Worm (Caenorhabditis elegans): ENCODE data around the gene C04H5.1.

DNA sequence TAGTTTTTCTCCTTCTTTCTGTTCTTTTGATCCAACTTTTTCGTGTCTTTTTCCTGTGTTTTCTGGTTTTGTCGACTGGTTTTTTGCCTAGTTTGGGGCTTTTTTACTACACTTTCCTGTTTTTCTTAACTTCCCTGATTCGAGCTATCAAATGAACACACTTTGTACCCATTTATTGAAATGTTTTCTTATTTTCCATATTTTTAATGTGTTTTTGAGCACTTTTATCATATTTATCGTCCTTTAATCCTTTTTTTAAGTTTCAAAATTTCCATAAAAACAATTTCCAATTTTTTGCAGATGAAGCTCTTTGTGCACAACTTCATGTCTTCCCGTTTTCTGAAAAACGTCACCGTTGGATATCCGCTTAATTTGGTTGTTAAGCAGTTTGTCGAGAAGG, at the start of gene C04H5.1:
- no peak for TF ChIP-seq ceh-28 (tag; optimal IDR thresholded peaks at IDR 0.05)
- no peak for TF ChIP-seq eor-1 (tag; optimal IDR thresholded peaks at IDR 0.05)
- TF ChIP-seq zag-1 (tag; optimal IDR thresholded peaks at IDR 0.05), result no peak
- no peak for TF ChIP-seq unc-39 (tag; optimal IDR thresholded peaks at IDR 0.05)
- TF ChIP-seq nhr-77 (tag; optimal IDR thresholded peaks at IDR 0.05), result no peak
- TF ChIP-seq unc-62 (GFP tag; optimal IDR thresholded peaks at IDR 0.05), result no peak
- no peak for TF ChIP-seq lin-39 (tag; optimal IDR thresholded peaks at IDR 0.05)
- no peak for TF ChIP-seq mml-1 (tag; optimal IDR thresholded peaks at IDR 0.05)
- no peak for TF ChIP-seq ceh-16 (tag; optimal IDR thresholded peaks at IDR 0.05)
- TF ChIP-seq ceh-9 (tag; optimal IDR thresholded peaks at IDR 0.05), result no peak
- TF ChIP-seq sea-2 (GFP tag; optimal IDR thresholded peaks at IDR 0.05), result no peak
- no peak for TF ChIP-seq elt-1 (tag; optimal IDR thresholded peaks at IDR 0.05)
- no peak for TF ChIP-seq ztf-4 (tag; optimal IDR thresholded peaks at IDR 0.05)
- no peak for TF ChIP-seq nhr-76 (tag; optimal IDR thresholded peaks at IDR 0.05)
